Worm (Caenorhabditis elegans) whole organism, L2 larva: Measurements from ENCODE around the gene sdz-19.

Source experiments
- gmeb-1 ChIP-seq: fragments of 150-350 bp; optimal IDR thresholded peaks from 2 replicates; lab custom pipeline; 2014; ENCODE audit warnings: missing biosample characterization, missing genetic modification characterization
- nhr-23 ChIP-seq: fragments of 150-350 bp; optimal IDR thresholded peaks from 2 replicates; lab custom pipeline; 2014; ENCODE audit warnings: missing biosample characterization, missing genetic modification reagents, missing genetic modification characterization
- nhr-237 ChIP-seq: fragments of 150-350 bp; optimal IDR thresholded peaks from 2 replicates; lab custom pipeline; 2014; ENCODE audit warnings: missing biosample characterization, missing genetic modification characterization
- nhr-6 ChIP-seq: fragments of 150-350 bp; optimal IDR thresholded peaks from 2 replicates; lab custom pipeline; 2014; ENCODE audit warnings: missing biosample characterization, missing genetic modification characterization

ce11 chrX:12478465-12478864 is 24.7 kb downstream of the sdz-19 start:
- no peak for TF ChIP-seq nhr-237 (tag; lab: Kevin White, UChicago)
- TF ChIP-seq gmeb-1 (tag; lab: Kevin White, UChicago) = no peak
- no peak for TF ChIP-seq nhr-6 (tag; lab: Kevin White, UChicago)
- TF ChIP-seq nhr-23 (tag; lab: Kevin White, UChicago) = no peak
